Worm (Caenorhabditis elegans): ENCODE measurements around the gene B0252.1.

Gene B0252.1

ce11 chrII:6939873-6940272 is 20.4 kb downstream of the B0252.1 start:
- TF ChIP-seq aha-1 (tag), result no peak
- TF ChIP-seq lin-1 (GFP tag; IDR thresholded peaks at IDR 0.05), result no peak
- TF ChIP-seq attf-4 (tag; optimal IDR thresholded peaks at IDR 0.05), result no peak
- no peak for TF ChIP-seq nhr-10 (tag; optimal IDR thresholded peaks at IDR 0.05)
- TF ChIP-seq F37D6.2 (tag; optimal IDR thresholded peaks at IDR 0.05), result no peak
- TF ChIP-seq fos-1 (tag; optimal IDR thresholded peaks at IDR 0.05), result no peak
- no peak for TF ChIP-seq dve-1 (tag; optimal IDR thresholded peaks at IDR 0.05; ENCODE audit: insufficient read depth)
- TF ChIP-seq madf-5 (GFP tag; IDR thresholded peaks at IDR 0.05), result no peak

ce11 chrII:6940726-6941230 is 21.3 kb downstream of the B0252.1 start:
- peak; percentile 93 for TF ChIP-seq aha-1 (tag)
- TF ChIP-seq egl-43 (GFP tag; IDR thresholded peaks at IDR 0.05), result 0 out of 2 replicates have a peak, but pooled peaks have one; percentile 27
- no peak for TF ChIP-seq saeg-2 (GFP tag; IDR thresholded peaks at IDR 0.05)
- TF ChIP-seq nhr-11 (tag; optimal IDR thresholded peaks at IDR 0.05), result no peak
- TF ChIP-seq unc-62 (GFP tag; optimal IDR thresholded peaks at IDR 0.05 in 1 of 2), result peak in 1 of 2 experiments; percentile 49
- no peak for TF ChIP-seq unc-62 (tag; optimal IDR thresholded peaks at IDR 0.05)
- TF ChIP-seq mdl-1 (tag; optimal IDR thresholded peaks at IDR 0.05), result no peak
- TF ChIP-seq mxl-2 (GFP tag; conservative IDR thresholded peaks at IDR 0.05), result no peak
- TF ChIP-seq zag-1 (tag; optimal IDR thresholded peaks at IDR 0.05), result no peak
- TF ChIP-seq dmd-6 (GFP tag; IDR thresholded peaks at IDR 0.05), result no peak
- TF ChIP-seq nhr-10 (tag; optimal IDR thresholded peaks at IDR 0.05), result no peak
- no peak for TF ChIP-seq fkh-10 (GFP tag; optimal IDR thresholded peaks at IDR 0.05)
- TF ChIP-seq T20F7.1 (GFP tag; optimal IDR thresholded peaks at IDR 0.05), result no peak
- no peak for TF ChIP-seq madf-5 (GFP tag; IDR thresholded peaks at IDR 0.05)
- TF ChIP-seq snpc-1.2 (GFP tag; IDR thresholded peaks at IDR 0.05), result no peak

- TF ChIP-seq Y5F2A.4 (GFP tag; optimal IDR thresholded peaks at IDR 0.05), result no peak
- TF ChIP-seq nhr-77 (tag; optimal IDR thresholded peaks at IDR 0.05), result no peak
- TF ChIP-seq ceh-82 (tag; optimal IDR thresholded peaks at IDR 0.05), result no peak
- no peak for TF ChIP-seq ZK337.2 (GFP tag; IDR thresholded peaks at IDR 0.05)
- TF ChIP-seq ztf-7 (tag; optimal IDR thresholded peaks at IDR 0.05), result no peak
- no peak for TF ChIP-seq hlh-30 (tag; optimal IDR thresholded peaks at IDR 0.05; ENCODE audit: insufficient read depth)
- TF ChIP-seq T20F7.1 (GFP tag; optimal IDR thresholded peaks at IDR 0.05), result no peak
- TF ChIP-seq php-3 (GFP tag; IDR thresholded peaks at IDR 0.05), result no peak
- no peak for TF ChIP-seq madf-9 (GFP tag; conservative IDR thresholded peaks at IDR 0.05)
- no peak for TF ChIP-seq jun-1 (tag; optimal IDR thresholded peaks at IDR 0.05)
- no peak for TF ChIP-seq spr-1 (tag; optimal IDR thresholded peaks at IDR 0.05)
- TF ChIP-seq dmd-8 (GFP tag; IDR thresholded peaks at IDR 0.05), result no peak
- TF ChIP-seq T26A8.4 (GFP tag; IDR thresholded peaks at IDR 0.05), result no peak
- TF ChIP-seq ceh-32 (tag; optimal IDR thresholded peaks at IDR 0.05; ENCODE audit: poor library complexity), result no peak
- TF ChIP-seq ceh-28 (tag; optimal IDR thresholded peaks at IDR 0.05), result no peak
- TF ChIP-seq nhr-28 (tag; optimal IDR thresholded peaks at IDR 0.05), result no peak
- TF ChIP-seq unc-39 (tag; optimal IDR thresholded peaks at IDR 0.05), result no peak
- TF ChIP-seq pqm-1 (tag; optimal IDR thresholded peaks at IDR 0.05), result no peak
Observed at ce11 chrII:6941520-6941919, 22.0 kb downstream of the B0252.1 start.

ce11 chrII:6943299-6944051 is 24.0 kb downstream of the B0252.1 start:
- TF ChIP-seq mxl-2 (GFP tag; conservative IDR thresholded peaks at IDR 0.05) (no peak), set-16 (GFP tag; IDR thresholded peaks at IDR 0.05) (peak; percentile 97), F44E2.7 (GFP tag; IDR thresholded peaks at IDR 0.05) (no peak), zip-2 (tag; optimal IDR thresholded peaks at IDR 0.05) (no peak), zip-11 (GFP tag; IDR thresholded peaks at IDR 0.05) (no peak), hlh-11 (tag; optimal IDR thresholded peaks at IDR 0.05) (peak; percentile 30), skn-1 (tag; optimal IDR thresholded peaks at IDR 0.05) (no peak), egl-43 (GFP tag; IDR thresholded peaks at IDR 0.05) (peak; percentile 78), unc-62 (GFP tag; optimal IDR thresholded peaks at IDR 0.05 in 1 of 2) (peak in 1 of 2 experiments; percentile 33), unc-62 (tag; optimal IDR thresholded peaks at IDR 0.05) (no peak), vab-7 (GFP tag; IDR thresholded peaks at IDR 0.05) (0 out of 2 replicates have a peak, but pooled peaks have one; percentile 37), ztf-11 (tag; optimal IDR thresholded peaks at IDR 0.05) (no peak), hif-1 (tag; optimal IDR thresholded peaks at IDR 0.05) (peak in 1 of 2 experiments; percentile 31), mes-2 (tag; optimal IDR thresholded peaks at IDR 0.05; ENCODE audit: poor library complexity, severe bottlenecking) (peak; percentile 37)
